Worm (Caenorhabditis elegans): ENCODE results near the gene ZK1098.12.

DNA sequence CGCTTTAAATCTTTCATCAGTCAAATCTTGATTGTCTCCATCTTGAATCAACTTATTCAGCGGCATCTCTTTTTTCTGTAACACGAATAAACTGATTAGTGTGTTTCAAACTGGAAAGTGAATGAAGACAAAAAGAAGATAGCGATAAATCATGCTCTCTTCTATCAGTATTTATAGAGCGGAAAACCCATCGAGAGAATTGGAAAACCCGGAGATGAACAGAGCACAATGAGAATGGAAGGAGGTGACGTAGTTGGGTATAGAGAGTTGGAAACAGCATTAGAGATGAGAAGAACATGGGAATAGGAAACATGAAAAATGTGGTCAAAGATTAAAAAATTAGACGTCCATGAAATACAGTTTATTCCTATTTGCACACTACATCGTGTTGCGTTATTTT lies 47.2 kb downstream of the ZK1098.12 start, which contains the start of gene acox-1.5:
- no peak for TF ChIP-seq him-1 (tag; optimal IDR thresholded peaks at IDR 0.05)
- TF ChIP-seq dao-5 (tag; optimal IDR thresholded peaks at IDR 0.05) = no peak
- TF ChIP-seq W03F9.2 (tag; optimal IDR thresholded peaks at IDR 0.05) = no peak
